Worm (Caenorhabditis elegans) whole organism, L4/young adult: ENCODE data around the gene Y54H5A.2.

Experiments
- W03F9.2 ChIP-seq: fragments of 150-350 bp; optimal IDR thresholded peaks from 2 replicates; lab custom pipeline; 2014; ENCODE audit warnings: missing biosample characterization, missing genetic modification characterization
- dao-5 ChIP-seq: sonication (generic microtip); optimal IDR thresholded peaks from 2 replicates; lab custom pipeline; 2016; ENCODE audit warnings: missing genotype, missing genetic modification characterization, moderate library complexity, missing compliant biosample characterization
- him-1 ChIP-seq: sonication (generic microtip); optimal IDR thresholded peaks from 2 replicates; lab custom pipeline; 2016; ENCODE audit warnings: missing genotype, missing genetic modification reagents, missing genetic modification characterization, missing compliant biosample characterization

- TF ChIP-seq him-1 (tag; lab: Kevin White, UChicago) (no peak), W03F9.2 (tag; lab: Kevin White, UChicago) (no peak), dao-5 (tag; lab: Kevin White, UChicago) (no peak)
These were observed 30.3 kb downstream of the Y54H5A.2 start for ce11 chrIII:5119063-5119462.
